Worm (Caenorhabditis elegans) whole organism, L2 larva: ENCODE results near the gene ZC404.1.

ENCODE experiments used
- ama-1 ChIP-seq: fragments of 150-350 bp; optimal IDR thresholded peaks from 2 replicates; lab custom pipeline; 2018; ENCODE audit warnings: inconsistent platforms
- elt-1 ChIP-seq: fragments of 150-350 bp; optimal IDR thresholded peaks from 2 replicates; lab custom pipeline; 2014; ENCODE audit warnings: missing biosample characterization, missing genetic modification characterization

The ZC404.1 gene

DNA sequence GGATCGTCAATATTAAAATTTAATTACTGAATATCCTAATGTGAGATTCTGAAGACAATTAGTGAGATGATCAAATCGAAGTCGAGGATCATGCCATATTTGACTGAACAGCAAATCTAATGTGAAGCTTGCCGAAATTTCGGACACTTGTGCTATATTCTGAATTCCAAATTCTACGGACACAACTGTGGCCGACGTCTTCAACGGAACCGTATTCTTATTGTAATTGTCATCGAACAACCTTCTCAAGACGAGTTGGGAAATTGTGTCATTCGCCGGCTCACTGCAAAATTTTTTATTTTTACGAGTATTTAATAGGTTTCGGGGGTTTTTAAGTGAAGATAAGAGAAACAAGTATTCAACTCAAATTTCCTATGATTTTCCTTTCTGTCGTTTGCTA, 48.4 kb downstream of the ZC404.1 start, which contains the start of gene T15B7.1:
TSS of gene T15B7.1 (plus strand) at position 301 of the 400 bp plus-strand sequence.
- TF ChIP-seq ama-1 (no peak), elt-1 (no peak)
